Worm (Caenorhabditis elegans) whole organism, L2 larva: Measurements from ENCODE around the gene C14A4.7.

Experiments
- ceh-82 ChIP-seq: fragments of 150-350 bp; optimal IDR thresholded peaks from 2 replicates; lab custom pipeline; 2014; ENCODE audit warnings: missing biosample characterization, missing genetic modification characterization
- dmd-4 ChIP-seq: sonication (generic microtip); optimal IDR thresholded peaks from 2 replicates; lab custom pipeline; 2017; ENCODE audit warnings: missing biosample characterization, missing genetic modification characterization
- lsy-2 ChIP-seq, 2 experiments: fragments of 150-350 bp in 1 of 2; sonication (generic microtip) in 1 of 2; optimal IDR thresholded peaks; 2 replicates each; lab custom pipeline; 2014 to 2017; ENCODE audit warnings: missing biosample characterization in 2 of 2, missing genetic modification characterization in 2 of 2
- nhr-10 ChIP-seq: sonication (generic microtip); optimal IDR thresholded peaks from 2 replicates; lab custom pipeline; 2017; ENCODE audit warnings: missing biosample characterization, missing genetic modification characterization
- nhr-11 ChIP-seq: fragments of 150-350 bp; optimal IDR thresholded peaks from 2 replicates; lab custom pipeline; 2014; ENCODE audit warnings: missing biosample characterization, missing genetic modification characterization
- nhr-237 ChIP-seq: fragments of 150-350 bp; optimal IDR thresholded peaks from 2 replicates; lab custom pipeline; 2014; ENCODE audit warnings: missing biosample characterization, missing genetic modification characterization
- snpc-4 ChIP-seq: fragments of 150-350 bp; optimal IDR thresholded peaks from 2 replicates; lab custom pipeline; 2014; ENCODE audit warnings: missing biosample characterization, missing genetic modification characterization
- ztf-4 ChIP-seq: fragments of 150-350 bp; optimal IDR thresholded peaks from 2 replicates; lab custom pipeline; 2014; ENCODE audit warnings: missing biosample characterization, missing genetic modification characterization

DNA sequence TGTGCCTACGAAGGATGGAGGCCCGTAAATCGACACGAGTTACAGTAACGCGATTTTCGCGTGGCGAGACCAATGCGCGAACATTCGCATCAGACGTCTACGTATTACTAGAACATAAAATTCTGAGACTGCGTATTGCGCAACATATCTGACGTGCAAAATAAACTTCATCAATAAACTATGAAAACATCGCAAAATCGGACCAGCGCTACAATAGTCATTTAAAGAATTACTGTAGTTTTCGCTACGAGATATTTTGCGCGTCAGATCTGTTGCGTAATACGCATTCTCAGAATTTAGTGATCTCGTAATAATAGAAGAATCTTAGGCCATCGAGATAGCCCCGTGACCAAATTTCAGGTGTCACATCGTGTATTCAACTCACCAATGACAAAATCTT lies 2.0 kb downstream of the C14A4.7 start:
- TF ChIP-seq snpc-4 (tag; lab: Kevin White, UChicago) (no peak), ceh-82 (tag; lab: Kevin White, UChicago) (no peak), nhr-237 (tag; lab: Kevin White, UChicago) (no peak), dmd-4 (tag; lab: Kevin White, UChicago) (no peak), nhr-11 (no peak), ztf-4 (no peak), lsy-2 (tag; optimal IDR thresholded peaks at IDR 0.05; lab: Kevin White, UChicago) (no peak), nhr-10 (tag; lab: Kevin White, UChicago) (no peak)
